Worm (Caenorhabditis elegans) whole organism, L4/young adult: ENCODE measurements around the gene F19C7.8.

ENCODE experiments used
- W03F9.2 ChIP-seq: fragments of 150-350 bp; optimal IDR thresholded peaks from 2 replicates; lab custom pipeline; 2014; ENCODE audit warnings: missing biosample characterization, missing genetic modification characterization
- dao-5 ChIP-seq: sonication (generic microtip); optimal IDR thresholded peaks from 2 replicates; lab custom pipeline; 2016; ENCODE audit warnings: missing genotype, missing genetic modification characterization, moderate library complexity, missing compliant biosample characterization
- him-1 ChIP-seq: sonication (generic microtip); optimal IDR thresholded peaks from 2 replicates; lab custom pipeline; 2016; ENCODE audit warnings: missing genotype, missing genetic modification reagents, missing genetic modification characterization, missing compliant biosample characterization

ce11 chrIV:4674322-4674721, 36.4 kb upstream of the F19C7.8 start:
- TF ChIP-seq dao-5 (tag; lab: Kevin White, UChicago): no peak
- TF ChIP-seq him-1 (tag; lab: Kevin White, UChicago): no peak
- TF ChIP-seq W03F9.2 (tag; lab: Kevin White, UChicago): no peak
